Fruit fly (Drosophila melanogaster) whole organism, pupa: ENCODE results near the gene CG7530.

Experiments
- CG12605 ChIP-seq: fragments of 200-800 bp; sonication (Bioruptor generic); IDR thresholded peaks from 2 replicates; pipeline ENCODE4 v1.3.6; 2022; ENCODE audit warnings: missing biosample characterization, missing genetic modification characterization
- CG15710 ChIP-seq: fragments of 200-800 bp; sonication (Bioruptor generic); optimal IDR thresholded peaks from 2 replicates; lab custom pipeline; 2018; ENCODE audit warnings: missing biosample characterization, mild to moderate bottlenecking, missing genetic modification characterization, moderate library complexity
- CG8301 ChIP-seq: fragments of 200-800 bp; sonication (Bioruptor generic); optimal IDR thresholded peaks from 2 replicates; lab custom pipeline; 2018; ENCODE audit warnings: missing biosample characterization, mild to moderate bottlenecking, missing genetic modification characterization
- Ets98B ChIP-seq: fragments of 200-800 bp; sonication (Bioruptor generic); IDR thresholded peaks from 2 replicates; pipeline ENCODE4 v1.3.6; 2022; ENCODE audit warnings: missing biosample characterization, missing genetic modification characterization
- Pif1B ChIP-seq: fragments of 200-800 bp; sonication (Bioruptor generic); optimal IDR thresholded peaks from 3 replicates; lab custom pipeline; 2016; ENCODE audit warnings: missing biosample characterization, missing genetic modification characterization
- Snoo ChIP-seq: fragments of 200-800 bp; sonication (Bioruptor generic); optimal IDR thresholded peaks from 3 replicates; lab custom pipeline; 2017; ENCODE audit warnings: missing biosample characterization, mild to moderate bottlenecking, missing genetic modification characterization, inconsistent platforms
- fd96Ca ChIP-seq: fragments of 200-800 bp; sonication (Bioruptor generic); IDR thresholded peaks from 3 replicates; pipeline ENCODE4 v1.3.6; 2022; ENCODE audit warnings: missing biosample characterization, missing genetic modification characterization
- gl ChIP-seq: fragments of 200-800 bp; sonication (Bioruptor generic); optimal IDR thresholded peaks from 2 replicates; lab custom pipeline; 2018; ENCODE audit warnings: missing biosample characterization, mild to moderate bottlenecking, missing genetic modification characterization

dm6 chr3R:14754806-14755488 lies 23.6 kb upstream of the CG7530 start:
- peak; percentile 51; the same call in 1 of the 2 replicates for TF ChIP-seq Ets98B (GFP tag; lab: Robert Waterston, UW)
- TF ChIP-seq CG8301 (tag; lab: Kevin White, UChicago), result no peak
- TF ChIP-seq gl (tag; lab: Kevin White, UChicago), result no peak
- TF ChIP-seq Snoo (tag; lab: Kevin White, UChicago), result peak; percentile 67
- TF ChIP-seq CG15710 (tag; lab: Kevin White, UChicago), result no peak
- no peak for TF ChIP-seq CG12605 (GFP tag; lab: Robert Waterston, UW)
- TF ChIP-seq Pif1B, result peak; percentile 45
- no peak for TF ChIP-seq fd96Ca (GFP tag; lab: Robert Waterston, UW)
